Fruit fly (Drosophila melanogaster) Kc167 (cell line): ENCODE data around the gene wry.

Experiments used
- Myc ChIP-seq: fragments of >200 bp; optimal IDR thresholded peaks from 2 replicates; lab custom pipeline; 2017; ENCODE audit warnings: missing external identifiers
- Sin3A ChIP-seq: fragments of >200 bp; optimal IDR thresholded peaks from 2 replicates; lab custom pipeline; 2018; ENCODE audit warnings: missing external identifiers
- h ChIP-seq: fragments of >200 bp; optimal IDR thresholded peaks from 3 replicates; lab custom pipeline; 2018; ENCODE audit warnings: missing external identifiers
- insv ChIP-seq: fragments of >200 bp; optimal IDR thresholded peaks from 3 replicates; lab custom pipeline; 2018; ENCODE audit warnings: missing external identifiers
- psq ChIP-seq: fragments of >200 bp; optimal IDR thresholded peaks from 2 replicates; lab custom pipeline; 2017; ENCODE audit warnings: missing external identifiers
- ttk ChIP-seq: sonication (Bioruptor generic); optimal IDR thresholded peaks from 2 replicates; lab custom pipeline; 2017; ENCODE audit warnings: missing external identifiers

Gene wry

dm6 chr2L:1861994-1862393 is 25.7 kb downstream of the wry start:
- TF ChIP-seq Myc (lab: Kevin White, UChicago): no peak
- no peak for TF ChIP-seq Sin3A (lab: Kevin White, UChicago)
- TF ChIP-seq insv (lab: Kevin White, UChicago): no peak

dm6 chr2L:1869503-1869902 is 33.2 kb downstream of the wry start, which contains the start of gene CG7295:
TSS of gene CG7295 (plus strand) at chr2L:1869803.
- TF ChIP-seq ttk (lab: Kevin White, UChicago) (no peak), Sin3A (lab: Kevin White, UChicago) (no peak), h (lab: Kevin White, UChicago) (no peak), insv (lab: Kevin White, UChicago) (no peak), psq (lab: Kevin White, UChicago) (no peak), Myc (lab: Kevin White, UChicago) (no peak)

DNA sequence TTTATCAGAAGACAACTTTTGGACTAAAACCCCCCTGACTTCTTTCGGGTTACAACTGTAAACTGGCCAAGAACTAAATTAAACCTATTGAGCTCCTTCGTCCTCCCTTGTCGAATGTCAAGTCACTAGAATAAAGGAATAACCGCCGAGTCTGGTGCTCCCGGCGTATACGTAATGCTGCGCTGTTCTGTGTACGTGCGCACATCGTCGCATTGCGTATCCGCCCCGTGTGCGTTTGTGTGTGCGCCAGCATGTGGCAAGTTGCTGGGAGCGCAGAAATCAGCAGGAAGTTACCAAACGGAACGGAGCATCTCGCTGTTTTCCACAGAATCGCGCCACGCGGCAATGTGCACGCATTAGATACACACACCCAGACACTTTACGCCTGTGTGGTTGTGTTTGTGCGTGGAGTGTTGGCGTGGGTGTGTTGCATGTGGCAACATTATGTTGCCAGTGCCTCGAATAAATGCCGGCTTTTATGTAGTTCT is 37.3 kb downstream of the wry start:
- no peak for TF ChIP-seq h (lab: Kevin White, UChicago)
- TF ChIP-seq psq (lab: Kevin White, UChicago): no peak
- TF ChIP-seq ttk (lab: Kevin White, UChicago): no peak
- no peak for TF ChIP-seq Sin3A (lab: Kevin White, UChicago)
- TF ChIP-seq Myc (lab: Kevin White, UChicago): no peak
- no peak for TF ChIP-seq insv (lab: Kevin White, UChicago)

dm6 chr2L:1881380-1881779 is 45.0 kb downstream of the wry start, which contains the start of gene CG31663:
TSS of gene CG31663 (minus strand) at chr2L:1881480.
- no peak for TF ChIP-seq psq (lab: Kevin White, UChicago)
- no peak for TF ChIP-seq h (lab: Kevin White, UChicago)
- TF ChIP-seq Sin3A (lab: Kevin White, UChicago): no peak
- TF ChIP-seq insv (lab: Kevin White, UChicago): no peak
- no peak for TF ChIP-seq Myc (lab: Kevin White, UChicago)
- TF ChIP-seq ttk (lab: Kevin White, UChicago): no peak

- TF ChIP-seq h (lab: Kevin White, UChicago): no peak
- no peak for TF ChIP-seq insv (lab: Kevin White, UChicago)
- TF ChIP-seq ttk (lab: Kevin White, UChicago): no peak
- no peak for TF ChIP-seq Sin3A (lab: Kevin White, UChicago)
- no peak for TF ChIP-seq psq (lab: Kevin White, UChicago)
- TF ChIP-seq Myc (lab: Kevin White, UChicago): no peak
Observed at dm6 chr2L:1883114-1883513, 46.8 kb downstream of the wry start, which contains the start of gene CG15358. TSS of gene CG15358 (minus strand) at chr2L:1883214.

- TF ChIP-seq insv (lab: Kevin White, UChicago) (no peak), psq (lab: Kevin White, UChicago) (no peak), Sin3A (lab: Kevin White, UChicago) (no peak), ttk (lab: Kevin White, UChicago) (no peak), Myc (lab: Kevin White, UChicago) (no peak), h (lab: Kevin White, UChicago) (no peak)
Observed at dm6 chr2L:1884409-1885082, 48.2 kb downstream of the wry start, which contains the start of gene Wdr62. TSS of gene Wdr62 (plus strand) at chr2L:1884622.

- TF ChIP-seq psq (lab: Kevin White, UChicago) (no peak), h (lab: Kevin White, UChicago) (no peak)
Observed at dm6 chr2L:1885215-1885721, 48.9 kb downstream of the wry start.

DNA sequence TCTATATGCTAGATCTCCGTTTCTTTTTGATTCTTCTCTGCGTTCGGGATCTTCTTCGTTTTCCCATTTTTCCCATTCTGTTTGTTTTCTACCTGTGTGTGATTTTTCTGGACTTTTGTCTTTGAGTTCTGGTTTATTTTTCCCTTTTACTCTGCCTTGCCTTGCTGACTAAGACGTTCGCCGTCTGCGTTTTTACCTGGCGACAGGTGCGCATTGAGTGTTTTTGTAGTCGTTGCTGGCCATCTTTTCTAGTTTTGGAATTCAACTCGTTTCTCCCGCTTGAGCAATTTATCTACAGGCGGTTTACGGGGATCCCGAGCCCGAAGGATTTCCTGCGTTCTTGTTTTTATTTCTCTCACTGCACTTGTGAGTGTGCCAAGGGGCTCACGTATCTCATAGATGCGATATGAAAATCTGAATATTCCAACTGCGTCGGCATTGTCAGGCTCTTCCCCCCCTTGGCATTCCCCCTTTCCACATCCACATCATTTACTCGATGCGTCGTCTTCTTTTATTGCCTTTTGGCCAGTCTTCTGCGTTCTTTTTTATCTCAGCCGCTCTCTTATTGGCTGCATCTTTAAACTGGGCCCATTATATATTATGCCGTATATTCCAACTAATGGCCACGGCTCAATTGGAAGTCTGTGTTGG is 50.3 kb downstream of the wry start:
- no peak for TF ChIP-seq Sin3A (lab: Kevin White, UChicago)
- no peak for TF ChIP-seq h (lab: Kevin White, UChicago)
- no peak for TF ChIP-seq insv (lab: Kevin White, UChicago)
- no peak for TF ChIP-seq Myc (lab: Kevin White, UChicago)
- TF ChIP-seq ttk (lab: Kevin White, UChicago): no peak
- no peak for TF ChIP-seq psq (lab: Kevin White, UChicago)

- TF ChIP-seq ttk (lab: Kevin White, UChicago): no peak
Observed at dm6 chr2L:1887729-1888128, 51.4 kb downstream of the wry start.

DNA sequence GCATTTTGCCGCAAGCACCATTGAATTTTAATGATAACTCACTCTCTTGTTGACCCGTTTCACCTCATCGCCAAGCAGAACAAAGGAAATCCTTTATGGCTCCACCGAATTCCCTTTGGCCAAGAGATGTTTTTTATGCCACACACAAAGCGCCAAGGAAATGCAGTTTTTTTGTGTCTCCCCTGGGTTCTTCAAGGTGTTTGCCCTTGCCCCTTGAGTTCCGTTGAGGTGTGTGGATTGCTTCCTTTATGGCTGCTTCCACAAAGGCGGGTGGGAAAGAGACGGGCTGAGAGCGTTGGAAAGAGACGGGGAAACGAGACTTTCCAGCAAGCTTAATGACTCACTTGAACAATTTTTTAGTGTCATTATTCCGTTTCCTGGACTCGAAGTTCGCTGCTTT is 64.9 kb downstream of the wry start:
- no peak for TF ChIP-seq Myc (lab: Kevin White, UChicago)
- TF ChIP-seq ttk (lab: Kevin White, UChicago): no peak
- TF ChIP-seq Sin3A (lab: Kevin White, UChicago): no peak

- TF ChIP-seq h (lab: Kevin White, UChicago) (no peak), psq (lab: Kevin White, UChicago) (no peak), Sin3A (lab: Kevin White, UChicago) (no peak), ttk (lab: Kevin White, UChicago) (no peak), insv (lab: Kevin White, UChicago) (no peak), Myc (lab: Kevin White, UChicago) (no peak)
Observed at dm6 chr2L:1902243-1902642, 65.9 kb downstream of the wry start.

- TF ChIP-seq psq (lab: Kevin White, UChicago) (no peak), insv (lab: Kevin White, UChicago) (no peak), Myc (lab: Kevin White, UChicago) (no peak)
Observed at dm6 chr2L:1902904-1903303, 66.6 kb downstream of the wry start.
